Worm (Caenorhabditis elegans) whole organism, L1 larva: ENCODE results near the gene R166.3.

Experiments
- C16A3.4 ChIP-seq: fragments of 150-350 bp; optimal IDR thresholded peaks from 2 replicates; lab custom pipeline; 2014; ENCODE audit warnings: missing biosample characterization, missing genetic modification characterization
- F16B12.6 ChIP-seq: fragments of 150-350 bp; optimal IDR thresholded peaks from 2 replicates; lab custom pipeline; 2014; ENCODE audit warnings: missing biosample characterization, missing genetic modification characterization
- alr-1 ChIP-seq: fragments of 200-800 bp; sonication (Bioruptor generic); optimal IDR thresholded peaks from 2 replicates; lab custom pipeline; 2018; ENCODE audit warnings: borderline replicate concordance, mild to moderate bottlenecking, missing genetic modification characterization, missing compliant biosample characterization
- aly-2 ChIP-seq: fragments of 150-350 bp; optimal IDR thresholded peaks from 2 replicates; lab custom pipeline; 2014; ENCODE audit warnings: missing biosample characterization, missing genetic modification characterization
- blmp-1 ChIP-seq: fragments of 150-350 bp; optimal IDR thresholded peaks from 2 replicates; lab custom pipeline; 2014; ENCODE audit warnings: missing biosample characterization, missing genetic modification characterization
- ceh-8 ChIP-seq: fragments of 200-800 bp; sonication (Bioruptor generic); optimal IDR thresholded peaks from 2 replicates; lab custom pipeline; 2018; ENCODE audit warnings: mild to moderate bottlenecking, missing genetic modification characterization, moderate library complexity, missing compliant biosample characterization
- ceh-90 ChIP-seq: sonication (generic microtip); optimal IDR thresholded peaks from 2 replicates; lab custom pipeline; 2016; ENCODE audit warnings: missing genetic modification characterization, missing compliant biosample characterization
- dpl-1 ChIP-seq, 3 experiments: fragments of 150-350 bp in 2 of 3; sonication (generic microtip) in 1 of 3; optimal IDR thresholded peaks; 2 replicates each; lab custom pipeline; 2014 to 2017; ENCODE audit warnings: missing biosample characterization in 3 of 3, missing genetic modification characterization in 3 of 3, missing genetic modification reagents in 3 of 3
- dsc-1 ChIP-seq: sonication (generic microtip); optimal IDR thresholded peaks from 2 replicates; lab custom pipeline; 2016; ENCODE audit warnings: mild to moderate bottlenecking, missing genetic modification characterization, missing compliant biosample characterization
- efl-3 ChIP-seq: fragments of 200-800 bp; sonication (Bioruptor generic); optimal IDR thresholded peaks from 2 replicates; lab custom pipeline; 2018; ENCODE audit warnings: mild to moderate bottlenecking, missing genetic modification characterization, missing compliant biosample characterization
- egl-27 ChIP-seq, 2 experiments: fragments of 150-350 bp in 1 of 2; sonication (generic microtip); optimal IDR thresholded peaks; 3 replicates each; lab custom pipeline; 2017 to 2018; ENCODE audit warnings: missing biosample characterization in 2 of 2, missing genetic modification characterization in 2 of 2, missing genetic modification reagents in 2 of 2
- elt-3 ChIP-seq, 6 experiments: fragments of 150-350 bp in 1 of 6; sonication (generic microtip); optimal IDR thresholded peaks; 2 replicates each; lab custom pipeline; 2017 to 2018; ENCODE audit warnings: missing biosample characterization in 6 of 6, missing genetic modification characterization in 6 of 6, inconsistent platforms in 1 of 6
- ets-5 ChIP-seq: fragments of 200-800 bp; sonication (Bioruptor generic); IDR thresholded peaks from 2 replicates; pipeline ENCODE4 v1.3.6; 2022; ENCODE audit warnings: missing genetic modification characterization, missing compliant biosample characterization
- fkh-10 ChIP-seq: sonication (generic microtip); optimal IDR thresholded peaks from 2 replicates; lab custom pipeline; 2017; ENCODE audit warnings: missing biosample characterization, missing genetic modification reagents, missing genetic modification characterization
- fos-1 ChIP-seq: fragments of 150-350 bp; optimal IDR thresholded peaks from 2 replicates; lab custom pipeline; 2014; ENCODE audit warnings: missing biosample characterization, missing genetic modification characterization
- grh-1 ChIP-seq: fragments of 200-800 bp; sonication (Bioruptor generic); IDR thresholded peaks from 2 replicates; pipeline ENCODE4 v1.3.6; 2022; ENCODE audit warnings: missing genetic modification reagents, missing genetic modification characterization, missing compliant biosample characterization
- hlh-17 ChIP-seq: fragments of 200-800 bp; sonication (Bioruptor generic); optimal IDR thresholded peaks from 2 replicates; lab custom pipeline; 2018; ENCODE audit warnings: missing genetic modification characterization, mild to moderate bottlenecking, missing compliant biosample characterization, moderate library complexity, borderline replicate concordance
- irx-1 ChIP-seq: sonication (generic microtip); optimal IDR thresholded peaks from 2 replicates; lab custom pipeline; 2016; ENCODE audit warnings: missing genetic modification characterization, missing compliant biosample characterization
- lin-13 ChIP-seq: fragments of 150-350 bp; optimal IDR thresholded peaks from 2 replicates; lab custom pipeline; 2014; ENCODE audit warnings: missing biosample characterization, missing genetic modification reagents, missing genetic modification characterization
- lin-15B ChIP-seq: fragments of 150-350 bp; sonication (generic microtip); optimal IDR thresholded peaks from 3 replicates; lab custom pipeline; 2014; ENCODE audit warnings: missing biosample characterization, missing genetic modification characterization
- lin-35 ChIP-seq, 2 experiments: fragments of 150-350 bp; optimal IDR thresholded peaks; 2 replicates each; lab custom pipeline; 2014; ENCODE audit warnings: missing biosample characterization in 2 of 2, missing genetic modification characterization in 2 of 2, missing genetic modification reagents in 2 of 2
- lin-39 ChIP-seq: fragments of 150-350 bp; optimal IDR thresholded peaks from 2 replicates; lab custom pipeline; 2014; ENCODE audit warnings: missing biosample characterization, missing genetic modification reagents, missing genetic modification characterization
- mdl-1 ChIP-seq, 2 experiments: fragments of 150-350 bp; optimal IDR thresholded peaks; 2 replicates each; lab custom pipeline; 2014 to 2017; ENCODE audit warnings: missing biosample characterization in 2 of 2, missing genetic modification characterization in 2 of 2, inconsistent platforms in 1 of 2
- nhr-12 ChIP-seq: sonication (generic microtip); optimal IDR thresholded peaks from 2 replicates; lab custom pipeline; 2017; ENCODE audit warnings: missing biosample characterization, missing genetic modification characterization
- nhr-19 ChIP-seq: fragments of 200-800 bp; sonication (Bioruptor generic); conservative IDR thresholded peaks from 2 replicates; pipeline ENCODE4 v1.3.6; 2022; ENCODE audit warnings: missing genetic modification characterization, missing compliant biosample characterization
- nhr-20 ChIP-seq: sonication (generic microtip); optimal IDR thresholded peaks from 2 replicates; lab custom pipeline; 2016; ENCODE audit warnings: mild to moderate bottlenecking, missing genetic modification characterization, missing compliant biosample characterization
- nhr-85 ChIP-seq: sonication (generic microtip); peaks from one replicate; lab custom pipeline; 2016; ENCODE audit warnings: missing genetic modification characterization, inconsistent platforms, missing compliant biosample characterization
- nhr-90 ChIP-seq: sonication (generic microtip); optimal IDR thresholded peaks from 2 replicates; lab custom pipeline; 2016; ENCODE audit warnings: mild to moderate bottlenecking, missing genetic modification characterization, missing compliant biosample characterization; ENCODE audit not compliant: poor library complexity
- skn-1 ChIP-seq: fragments of 150-350 bp; optimal IDR thresholded peaks from 2 replicates; lab custom pipeline; 2014; ENCODE audit warnings: missing biosample characterization, missing genetic modification characterization
- snu-23 ChIP-seq: sonication (generic microtip); optimal IDR thresholded peaks from 2 replicates; lab custom pipeline; 2016; ENCODE audit warnings: missing genetic modification characterization, missing compliant biosample characterization
- sox-4 ChIP-seq: sonication (generic microtip); optimal IDR thresholded peaks from 2 replicates; lab custom pipeline; 2016; ENCODE audit warnings: missing genetic modification characterization, missing compliant biosample characterization
- tbx-2 ChIP-seq: sonication (generic microtip); optimal IDR thresholded peaks from 2 replicates; lab custom pipeline; 2016; ENCODE audit warnings: missing genetic modification characterization, missing compliant biosample characterization
- tlp-1 ChIP-seq: fragments of 150-350 bp; optimal IDR thresholded peaks from 2 replicates; lab custom pipeline; 2014; ENCODE audit warnings: missing biosample characterization, missing genetic modification characterization
- unc-30 ChIP-seq: sonication (generic microtip); optimal IDR thresholded peaks from 2 replicates; lab custom pipeline; 2017; ENCODE audit warnings: missing biosample characterization, missing genetic modification characterization
- unc-86 ChIP-seq: sonication (generic microtip); optimal IDR thresholded peaks from 2 replicates; lab custom pipeline; 2016; ENCODE audit warnings: missing genetic modification characterization, missing compliant biosample characterization
- vab-15 ChIP-seq: sonication (generic microtip); optimal IDR thresholded peaks from 2 replicates; lab custom pipeline; 2017; ENCODE audit warnings: missing genotype, mild to moderate bottlenecking, missing genetic modification characterization, missing compliant biosample characterization
- xbp-1 ChIP-seq: sonication (generic microtip); optimal IDR thresholded peaks from 2 replicates; lab custom pipeline; 2016; ENCODE audit warnings: missing genetic modification characterization, missing compliant biosample characterization
- zag-1 ChIP-seq: fragments of 150-350 bp; optimal IDR thresholded peaks from 2 replicates; lab custom pipeline; 2014; ENCODE audit warnings: missing biosample characterization, missing genetic modification characterization
- ztf-4 ChIP-seq: fragments of 150-350 bp; optimal IDR thresholded peaks from 2 replicates; lab custom pipeline; 2014; ENCODE audit warnings: missing biosample characterization, missing genetic modification characterization

R166.3 gene

DNA sequence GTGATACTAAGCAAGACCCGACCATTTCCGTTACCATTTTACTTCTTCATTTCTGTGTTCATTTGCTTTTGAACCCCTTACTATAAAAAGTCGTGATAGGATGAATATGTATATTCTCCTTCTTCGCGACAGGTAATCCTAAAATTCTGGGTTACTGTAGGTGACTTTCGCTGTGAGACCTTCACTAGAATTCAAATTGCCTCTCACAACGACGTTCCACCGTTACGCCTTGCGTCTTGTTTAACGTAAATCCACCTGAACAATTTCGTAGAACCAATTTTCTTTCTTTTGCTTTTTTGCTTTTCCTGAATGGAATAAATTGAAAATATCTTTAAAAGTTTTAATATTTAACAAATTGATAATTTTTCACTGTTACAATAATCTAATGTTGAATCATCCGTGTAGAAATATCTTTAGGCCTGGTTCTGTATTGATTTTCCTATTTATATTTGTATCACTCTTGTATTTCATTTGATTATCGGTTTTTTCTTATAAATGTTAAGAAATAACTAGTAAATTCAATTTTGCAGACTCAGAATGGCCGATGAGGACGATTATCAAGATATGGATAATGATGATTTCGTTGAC is 39.8 kb upstream of the R166.3 start, which contains the start of gene rpb-6 (continued):
- TF ChIP-seq nhr-12 (tag; lab: Kevin White, UChicago) = no peak
- peak; percentile 75 to 88 (median 84) for TF ChIP-seq dpl-1 (GFP tag; optimal IDR thresholded peaks at IDR 0.05; lab: Kevin White, UChicago)
- no peak for TF ChIP-seq ceh-90 (tag; lab: Kevin White, UChicago)
- no peak for TF ChIP-seq aly-2 (tag; lab: Kevin White, UChicago)
- TF ChIP-seq alr-1 (tag; lab: Kevin White, UChicago) = no peak
- no peak for TF ChIP-seq irx-1 (tag; lab: Kevin White, UChicago)
- TF ChIP-seq tlp-1 = no peak
- TF ChIP-seq nhr-20 = peak; percentile 7
- no peak for TF ChIP-seq zag-1
- TF ChIP-seq blmp-1 (tag; lab: Kevin White, UChicago) = peak; percentile 54
- TF ChIP-seq sox-4 (tag; lab: Kevin White, UChicago) = no peak
- peak; percentile 20 for TF ChIP-seq skn-1 (tag; lab: Kevin White, UChicago)
- TF ChIP-seq nhr-19 (GFP tag; lab: Robert Waterston, UW) = no peak
- no peak for TF ChIP-seq ets-5 (GFP tag; lab: Robert Waterston, UW)
- TF ChIP-seq C16A3.4 (tag; lab: Kevin White, UChicago) = peak; percentile 25
- TF ChIP-seq lin-35 (GFP tag; optimal IDR thresholded peaks at IDR 0.05; lab: Kevin White, UChicago) = peak; percentile 73 to 94
- no peak for TF ChIP-seq unc-86 (tag; lab: Kevin White, UChicago)
- no peak for TF ChIP-seq dsc-1 (tag; lab: Kevin White, UChicago)
- no peak for TF ChIP-seq lin-39
- TF ChIP-seq efl-3 (GFP tag; lab: Kevin White, UChicago) = no peak
- no peak for TF ChIP-seq xbp-1 (tag; lab: Kevin White, UChicago)
- peak; percentile 17 for TF ChIP-seq snu-23 (GFP tag; lab: Kevin White, UChicago)
- TF ChIP-seq hlh-17 = no peak
- TF ChIP-seq fos-1 (tag; lab: Kevin White, UChicago) = no peak

- no peak for TF ChIP-seq snu-23 (GFP tag; lab: Kevin White, UChicago)
- TF ChIP-seq vab-15 (tag; lab: Kevin White, UChicago) = no peak
- no peak for TF ChIP-seq nhr-90
- no peak for TF ChIP-seq egl-27 (tag; optimal IDR thresholded peaks at IDR 0.05; lab: Kevin White, UChicago)
- TF ChIP-seq, all 84 proteins: peak for 0
Measured at ce11 chrII:10574177-10574576, 35.0 kb upstream of the R166.3 start.

DNA sequence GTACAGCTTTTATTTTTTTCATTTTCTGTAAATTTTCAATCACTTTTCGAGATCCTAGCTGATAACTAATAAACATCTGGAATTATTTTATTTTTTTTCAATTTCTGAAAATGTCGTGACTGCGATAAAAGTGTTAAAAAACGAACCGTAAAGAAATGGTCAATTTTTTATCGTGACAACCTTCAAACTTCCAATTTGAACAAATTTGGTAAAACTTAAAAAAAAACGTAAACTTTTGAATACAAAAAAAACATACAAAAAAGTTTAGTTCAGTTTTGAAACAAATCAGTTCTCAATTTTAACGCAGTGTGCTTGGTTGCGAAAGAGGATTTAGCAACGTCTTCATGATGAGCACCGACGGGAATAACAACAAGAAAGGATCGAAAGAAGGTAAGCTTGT is 32.8 kb upstream of the R166.3 start, which contains the start of gene C06A1.3:
Gene C06A1.3, plus strand, starts transcription at position 301 of the 400 bp plus-strand sequence.
- TF ChIP-seq C16A3.4 (tag; lab: Kevin White, UChicago) (no peak), ztf-4 (tag; lab: Kevin White, UChicago) (no peak), hlh-17 (no peak), unc-30 (no peak), nhr-85 (no peak), fkh-10 (GFP tag; lab: Kevin White, UChicago) (no peak), grh-1 (GFP tag; lab: Robert Waterston, UW) (no peak), tbx-2 (tag; lab: Kevin White, UChicago) (no peak), elt-3 (tag; optimal IDR thresholded peaks at IDR 0.05; lab: Kevin White, UChicago) (no peak), lin-15B (tag; lab: Kevin White, UChicago) (no peak), mdl-1 (tag; optimal IDR thresholded peaks at IDR 0.05; lab: Kevin White, UChicago) (no peak)

DNA sequence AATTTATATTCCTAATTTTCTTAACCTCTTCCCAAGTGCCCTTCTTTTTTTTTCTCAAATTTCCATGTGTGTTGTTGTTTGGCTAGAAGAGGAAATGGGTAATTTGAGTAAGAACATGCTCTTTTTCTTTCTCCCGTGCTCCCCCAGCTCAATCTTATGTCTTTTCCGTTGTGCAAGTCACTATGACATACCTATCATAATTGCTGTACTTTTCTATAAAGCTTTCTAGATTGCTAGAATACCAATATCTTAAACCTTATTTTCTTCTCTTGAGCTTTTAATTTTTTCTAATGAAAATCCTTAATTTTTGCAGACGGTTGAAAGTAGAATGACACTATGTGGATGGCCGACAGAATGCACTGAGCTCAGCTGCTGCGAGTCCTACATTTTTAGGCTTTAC is 31.2 kb upstream of the R166.3 start, which contains the start of gene txt-13:
Gene txt-13, plus strand, starts transcription at position 301 of the 400 bp plus-strand sequence.
- no peak for TF ChIP-seq elt-3 (tag; optimal IDR thresholded peaks at IDR 0.05; lab: Kevin White, UChicago)
- no peak for TF ChIP-seq lin-13 (GFP tag; lab: Kevin White, UChicago)
- no peak for TF ChIP-seq F16B12.6
- no peak for TF ChIP-seq ceh-8 (GFP tag; lab: Kevin White, UChicago)
- no peak for TF ChIP-seq dsc-1 (tag; lab: Kevin White, UChicago)
- TF ChIP-seq lin-39 = no peak
